Worm (Caenorhabditis elegans) whole organism, midembryonic: Measurements from ENCODE around the gene larp-1.

Source experiments
- T22C8.4 ChIP-seq: fragments of 200-800 bp; sonication (Bioruptor generic); IDR thresholded peaks from 2 replicates; pipeline ENCODE4 v1.3.6; 2022; ENCODE audit warnings: missing genetic modification characterization, missing compliant biosample characterization
- cog-1 ChIP-seq: sonication (generic microtip); optimal IDR thresholded peaks from 2 replicates; lab custom pipeline; 2016; ENCODE audit warnings: missing genetic modification characterization, missing compliant biosample characterization
- flt-1 ChIP-seq: fragments of 200-800 bp; sonication (Bioruptor generic); IDR thresholded peaks from 2 replicates; pipeline ENCODE4 v1.3.6; 2022; ENCODE audit warnings: missing genetic modification characterization, missing compliant biosample characterization
- klf-2 ChIP-seq: fragments of 200-800 bp; sonication (Bioruptor generic); conservative IDR thresholded peaks from 2 replicates; pipeline ENCODE4 v1.3.6; 2022; ENCODE audit warnings: missing genetic modification reagents, missing genetic modification characterization, missing compliant biosample characterization
- med-1 ChIP-seq: sonication (generic microtip); optimal IDR thresholded peaks from 2 replicates; lab custom pipeline; 2017; ENCODE audit warnings: missing genetic modification characterization, mild to moderate bottlenecking, missing compliant biosample characterization, antibody characterized with exemption, missing genetic modification reagents; ENCODE audit not compliant: insufficient read depth
- ref-1 ChIP-seq: fragments of 200-800 bp; sonication (Bioruptor generic); conservative IDR thresholded peaks from 2 replicates; pipeline ENCODE4 v1.3.6; 2022; ENCODE audit warnings: missing genetic modification reagents, missing genetic modification characterization, missing compliant biosample characterization
- tab-1 ChIP-seq: fragments of 200-800 bp; sonication (Bioruptor generic); IDR thresholded peaks from 2 replicates; pipeline ENCODE4 v1.3.6; 2022; ENCODE audit warnings: missing genetic modification characterization, missing compliant biosample characterization
- ztf-23 ChIP-seq: fragments of 200-800 bp; sonication (Bioruptor generic); IDR thresholded peaks from 2 replicates; pipeline ENCODE4 v1.3.6; 2022; ENCODE audit warnings: missing genetic modification reagents, missing genetic modification characterization, missing compliant biosample characterization
- ztf-29 ChIP-seq: fragments of 200-800 bp; sonication (Bioruptor generic); IDR thresholded peaks from 2 replicates; pipeline ENCODE4 v1.3.6; 2022; ENCODE audit warnings: missing genetic modification reagents, missing genetic modification characterization, missing compliant biosample characterization

DNA sequence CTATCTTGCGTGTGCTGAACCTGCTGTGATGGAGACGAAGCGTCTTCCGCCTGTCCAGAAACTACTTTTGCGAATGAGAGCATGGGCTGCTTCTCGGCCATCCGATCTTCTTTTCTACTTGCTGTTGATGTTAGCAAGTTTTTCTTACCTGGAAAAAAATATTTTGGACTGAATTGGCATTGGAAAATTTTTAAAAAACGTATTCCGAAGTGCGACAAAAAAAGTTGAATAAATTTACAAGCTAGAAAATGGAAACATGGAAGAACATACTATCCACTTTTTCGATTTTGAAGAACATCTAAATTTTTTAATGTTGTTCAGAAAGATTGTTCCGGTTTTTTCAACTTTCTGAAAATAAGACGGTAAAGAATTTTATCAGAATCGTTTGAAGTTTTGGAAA lies at the start of gene larp-1:
- TF ChIP-seq tab-1 (GFP tag; lab: Robert Waterston, UW) = no peak
- TF ChIP-seq med-1 = no peak
- TF ChIP-seq ztf-29 (GFP tag; lab: Robert Waterston, UW) = no peak
- TF ChIP-seq flt-1 (GFP tag; lab: Robert Waterston, UW) = no peak
- no peak for TF ChIP-seq cog-1 (tag; lab: Kevin White, UChicago)
- no peak for TF ChIP-seq ref-1
- TF ChIP-seq ztf-23 (GFP tag; lab: Robert Waterston, UW) = no peak
- TF ChIP-seq T22C8.4 (GFP tag; lab: Robert Waterston, UW) = no peak
- no peak for TF ChIP-seq klf-2 (GFP tag; lab: Robert Waterston, UW)
